Worm (Caenorhabditis elegans) whole organism, young adult: ENCODE results near the gene C31C9.9.

Experiments used
- aptf-2 ChIP-seq: fragments of 200-800 bp; sonication (Bioruptor generic); conservative IDR thresholded peaks from 2 replicates; pipeline ENCODE4 v1.3.6; 2022; ENCODE audit warnings: missing genetic modification reagents, missing genetic modification characterization, missing compliant biosample characterization
- bed-1 ChIP-seq: fragments of 200-800 bp; sonication (Bioruptor generic); IDR thresholded peaks from 2 replicates; pipeline ENCODE4 v1.3.6; 2022; ENCODE audit warnings: missing genetic modification reagents, missing genetic modification characterization, missing compliant biosample characterization
- dpl-1 ChIP-seq: fragments of 150-350 bp; optimal IDR thresholded peaks from 2 replicates; lab custom pipeline; 2014; ENCODE audit warnings: missing biosample characterization, missing genetic modification reagents, missing genetic modification characterization
- nfya-1 ChIP-seq: sonication (generic microtip); optimal IDR thresholded peaks from 2 replicates; lab custom pipeline; 2017; ENCODE audit warnings: antibody characterized with exemption, missing compliant biosample characterization, missing genetic modification characterization, borderline replicate concordance; ENCODE audit not compliant: insufficient read depth
- nhr-90 ChIP-seq: sonication (generic microtip); optimal IDR thresholded peaks from 2 replicates; lab custom pipeline; 2016; ENCODE audit warnings: missing genotype, mild to moderate bottlenecking, missing genetic modification characterization, missing compliant biosample characterization
- sea-2 ChIP-seq: fragments of 200-800 bp; sonication (Bioruptor generic); IDR thresholded peaks from 2 replicates; pipeline ENCODE4 v1.3.6; 2022; ENCODE audit warnings: missing genetic modification characterization, missing compliant biosample characterization
- tbx-9 ChIP-seq: sonication (generic microtip); optimal IDR thresholded peaks from 2 replicates; lab custom pipeline; 2016; ENCODE audit warnings: borderline replicate concordance, missing genetic modification characterization, inconsistent platforms, missing compliant biosample characterization

DNA sequence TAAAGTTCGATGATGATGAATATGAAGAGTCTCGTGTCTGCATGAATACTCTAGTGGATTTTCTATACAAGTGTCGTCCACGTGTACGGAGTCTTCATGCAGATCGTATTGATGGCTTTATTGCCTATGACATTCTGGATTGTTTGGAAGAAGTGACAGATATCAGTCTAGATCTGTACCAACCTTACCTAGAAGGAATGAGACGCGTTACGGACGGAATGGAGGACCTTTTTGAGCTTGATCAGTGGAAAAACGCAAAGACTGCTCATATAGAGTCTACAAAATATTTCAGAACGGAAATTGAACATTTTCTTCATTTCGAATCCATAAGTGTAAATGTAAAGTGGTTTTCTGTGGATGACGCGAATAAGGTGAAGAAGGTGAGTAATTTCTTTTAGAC is 6.6 kb upstream of the C31C9.9 start, which contains the start of gene fbxa-169:
- no peak for TF ChIP-seq sea-2
- no peak for TF ChIP-seq bed-1 (GFP tag; lab: Robert Waterston, UW)
- no peak for TF ChIP-seq nhr-90 (tag; lab: Kevin White, UChicago)
- no peak for TF ChIP-seq nfya-1 (tag; lab: Kevin White, UChicago)
- no peak for TF ChIP-seq tbx-9 (tag; lab: Kevin White, UChicago)
- TF ChIP-seq dpl-1: no peak
- no peak for TF ChIP-seq aptf-2
